Worm (Caenorhabditis elegans) whole organism, young adult: ENCODE results near the gene cutl-11.

Experiments used
- B0035.1 ChIP-seq: sonication (generic microtip); optimal IDR thresholded peaks from 2 replicates; lab custom pipeline; 2016; ENCODE audit warnings: missing genetic modification characterization, mild to moderate bottlenecking, missing compliant biosample characterization, missing genotype, missing genetic modification reagents
- B0261.1 ChIP-seq: sonication (generic microtip); optimal IDR thresholded peaks from 2 replicates; lab custom pipeline; 2016; ENCODE audit warnings: mild to moderate bottlenecking, missing genetic modification characterization, moderate library complexity, missing compliant biosample characterization
- B0336.3 ChIP-seq: fragments of 200-800 bp; sonication (Bioruptor generic); IDR thresholded peaks from 2 replicates; pipeline ENCODE4 v1.3.6; 2022; ENCODE audit warnings: missing genetic modification characterization, missing compliant biosample characterization
- C06A6.2 ChIP-seq: fragments of 200-800 bp; sonication (Bioruptor generic); conservative IDR thresholded peaks from 2 replicates; pipeline ENCODE4 v1.3.6; 2022; ENCODE audit warnings: missing genetic modification characterization, missing compliant biosample characterization
- C17E4.6 ChIP-seq: fragments of 200-800 bp; sonication (Bioruptor generic); IDR thresholded peaks from 2 replicates; pipeline ENCODE4 v1.3.6; 2022; ENCODE audit warnings: missing genetic modification reagents, missing genetic modification characterization, missing compliant biosample characterization
- F23B12.7 ChIP-seq: sonication (generic microtip); optimal IDR thresholded peaks from 2 replicates; lab custom pipeline; 2017; ENCODE audit warnings: missing genetic modification characterization, mild to moderate bottlenecking, missing compliant biosample characterization, antibody characterized with exemption, moderate library complexity; ENCODE audit not compliant: insufficient read depth
- T07F8.4 ChIP-seq: sonication (generic microtip); optimal IDR thresholded peaks from 2 replicates; lab custom pipeline; 2016; ENCODE audit warnings: mild to moderate bottlenecking, missing genetic modification characterization, moderate library complexity, missing compliant biosample characterization
- T26A5.8 ChIP-seq: sonication (generic microtip); optimal IDR thresholded peaks from 2 replicates; lab custom pipeline; 2016; ENCODE audit warnings: missing genetic modification characterization, missing compliant biosample characterization
- Y53F4B.3 ChIP-seq: fragments of 200-800 bp; sonication (Bioruptor generic); IDR thresholded peaks from 2 replicates; pipeline ENCODE4 v1.3.6; 2022; ENCODE audit warnings: missing genetic modification reagents, missing genetic modification characterization, missing compliant biosample characterization
- Y56A3A.18 ChIP-seq: fragments of 200-800 bp; sonication (Bioruptor generic); IDR thresholded peaks from 2 replicates; pipeline ENCODE4 v1.3.6; 2022; ENCODE audit warnings: missing genetic modification reagents, missing genetic modification characterization, missing compliant biosample characterization
- aptf-2 ChIP-seq: fragments of 200-800 bp; sonication (Bioruptor generic); conservative IDR thresholded peaks from 2 replicates; pipeline ENCODE4 v1.3.6; 2022; ENCODE audit warnings: missing genetic modification reagents, missing genetic modification characterization, missing compliant biosample characterization
- atf-7 ChIP-seq: sonication (generic microtip); optimal IDR thresholded peaks from 2 replicates; lab custom pipeline; 2017; ENCODE audit warnings: mild to moderate bottlenecking, missing genetic modification characterization, missing compliant biosample characterization
- attf-3 ChIP-seq: fragments of 200-800 bp; sonication (Bioruptor generic); conservative IDR thresholded peaks from 2 replicates; pipeline ENCODE4 v1.3.6; 2022; ENCODE audit warnings: missing genetic modification reagents, missing genetic modification characterization, missing compliant biosample characterization
- bed-1 ChIP-seq: fragments of 200-800 bp; sonication (Bioruptor generic); IDR thresholded peaks from 2 replicates; pipeline ENCODE4 v1.3.6; 2022; ENCODE audit warnings: missing genetic modification reagents, missing genetic modification characterization, missing compliant biosample characterization
- cebp-1 ChIP-seq, 2 experiments: fragments of 200-800 bp in 1 of 2; sonication (Bioruptor generic) in 1 of 2; sonication (generic microtip) in 1 of 2; IDR thresholded peaks in 1 of 2; optimal IDR thresholded peaks in 1 of 2; 2 replicates each; pipeline versions ENCODE4 v1.3.6 to Lab custom; 2017 to 2022; ENCODE audit warnings: missing compliant biosample characterization in 2 of 2, missing genetic modification characterization in 2 of 2, mild to moderate bottlenecking in 1 of 2, missing genetic modification reagents in 1 of 2, moderate library complexity in 1 of 2
- cebp-2 ChIP-seq: fragments of 200-800 bp; sonication (Bioruptor generic); IDR thresholded peaks from 2 replicates; pipeline ENCODE4 v1.3.6; 2022; ENCODE audit warnings: missing genetic modification characterization, missing compliant biosample characterization
- ceh-58 ChIP-seq: fragments of 200-800 bp; sonication (Bioruptor generic); IDR thresholded peaks from 2 replicates; pipeline ENCODE4 v1.3.6; 2022; ENCODE audit warnings: missing genetic modification characterization, missing compliant biosample characterization
- ceh-79 ChIP-seq: sonication (generic microtip); optimal IDR thresholded peaks from 2 replicates; lab custom pipeline; 2017; ENCODE audit warnings: mild to moderate bottlenecking, missing genetic modification characterization, missing compliant biosample characterization
- dox-1 ChIP-seq: fragments of 200-800 bp; sonication (Bioruptor generic); IDR thresholded peaks from 2 replicates; pipeline ENCODE4 v1.3.6; 2022; ENCODE audit warnings: missing genetic modification reagents, missing genetic modification characterization, missing compliant biosample characterization
- hlh-12 ChIP-seq: sonication (generic microtip); optimal IDR thresholded peaks from 2 replicates; lab custom pipeline; 2016; ENCODE audit warnings: missing genetic modification characterization, missing compliant biosample characterization
- hlh-26 ChIP-seq: fragments of 200-800 bp; sonication (Bioruptor generic); conservative IDR thresholded peaks from 2 replicates; pipeline ENCODE4 v1.3.6; 2022; ENCODE audit warnings: missing genetic modification reagents, missing genetic modification characterization, missing compliant biosample characterization
- hmg-1.2 ChIP-seq: fragments of 200-800 bp; sonication (Bioruptor generic); IDR thresholded peaks from 2 replicates; pipeline ENCODE4 v1.3.6; 2022; ENCODE audit warnings: missing genetic modification reagents, missing genetic modification characterization, missing compliant biosample characterization
- hmg-20 ChIP-seq: fragments of 200-800 bp; sonication (Bioruptor generic); IDR thresholded peaks from 2 replicates; pipeline ENCODE4 v1.3.6; 2022; ENCODE audit warnings: missing genetic modification reagents, missing genetic modification characterization, missing compliant biosample characterization
- hrde-1 ChIP-seq: sonication (generic microtip); optimal IDR thresholded peaks from 2 replicates; lab custom pipeline; 2016; ENCODE audit warnings: missing genetic modification characterization, mild to moderate bottlenecking, missing compliant biosample characterization, moderate library complexity, missing genotype, missing genetic modification reagents, borderline replicate concordance
- hsf-1 ChIP-seq: fragments of 200-800 bp; sonication (Bioruptor generic); IDR thresholded peaks from 2 replicates; pipeline ENCODE4 v1.3.6; 2022; ENCODE audit warnings: missing genetic modification reagents, missing genetic modification characterization, missing compliant biosample characterization
- lin-26 ChIP-seq: fragments of 200-800 bp; sonication (Bioruptor generic); IDR thresholded peaks from 2 replicates; pipeline ENCODE4 v1.3.6; 2022; ENCODE audit warnings: missing genetic modification reagents, missing genetic modification characterization, missing compliant biosample characterization
- lin-35 ChIP-seq, 3 experiments: fragments of 150-350 bp in 2 of 3; sonication (generic microtip) in 1 of 3; optimal IDR thresholded peaks; 2 replicates each; lab custom pipeline; 2014 to 2018; ENCODE audit warnings: missing biosample characterization in 3 of 3, missing genetic modification characterization in 3 of 3, missing genetic modification reagents in 3 of 3
- lin-54 ChIP-seq: fragments of 200-800 bp; sonication (Bioruptor generic); optimal IDR thresholded peaks from 2 replicates; lab custom pipeline; 2018; ENCODE audit warnings: mild to moderate bottlenecking, missing genetic modification characterization, missing compliant biosample characterization
- lsl-1 ChIP-seq: fragments of 200-800 bp; sonication (Bioruptor generic); optimal IDR thresholded peaks from 2 replicates; lab custom pipeline; 2018; ENCODE audit warnings: mild to moderate bottlenecking, missing genetic modification characterization, moderate library complexity, missing compliant biosample characterization
- lsy-27 ChIP-seq: sonication (generic microtip); optimal IDR thresholded peaks from 2 replicates; lab custom pipeline; 2017; ENCODE audit warnings: missing genetic modification characterization, mild to moderate bottlenecking, missing compliant biosample characterization, antibody characterized with exemption, missing genotype, borderline replicate concordance; ENCODE audit not compliant: insufficient read depth
- madf-10 ChIP-seq: sonication (generic microtip); optimal IDR thresholded peaks from 2 replicates; lab custom pipeline; 2016; ENCODE audit warnings: mild to moderate bottlenecking, missing genetic modification characterization, missing compliant biosample characterization
- madf-6 ChIP-seq: fragments of 200-800 bp; sonication (Bioruptor generic); IDR thresholded peaks from 2 replicates; pipeline ENCODE4 v1.3.6; 2022; ENCODE audit warnings: missing genetic modification reagents, missing genetic modification characterization, missing compliant biosample characterization
- mxl-1 ChIP-seq: sonication (generic microtip); optimal IDR thresholded peaks from 2 replicates; lab custom pipeline; 2016; ENCODE audit warnings: missing genetic modification characterization, missing compliant biosample characterization
- pha-4 ChIP-seq: fragments of 150-350 bp; sonication (generic microtip); optimal IDR thresholded peaks from 2 replicates; lab custom pipeline; 2014; ENCODE audit warnings: missing biosample characterization, missing genetic modification reagents, missing genetic modification characterization
- rec-8 ChIP-seq, 2 experiments: sonication (generic microtip); optimal IDR thresholded peaks; 2 replicates each; lab custom pipeline; 2016; ENCODE audit warnings: mild to moderate bottlenecking in 2 of 2, missing genetic modification characterization in 2 of 2, missing genetic modification reagents in 2 of 2, missing genotype in 2 of 2, missing biosample characterization in 1 of 2, missing compliant biosample characterization in 1 of 2, moderate library complexity in 1 of 2
- sea-2 ChIP-seq: fragments of 200-800 bp; sonication (Bioruptor generic); IDR thresholded peaks from 2 replicates; pipeline ENCODE4 v1.3.6; 2022; ENCODE audit warnings: missing genetic modification characterization, missing compliant biosample characterization
- snpc-1.1 ChIP-seq: sonication (generic microtip); optimal IDR thresholded peaks from 2 replicates; lab custom pipeline; 2017; ENCODE audit warnings: missing genetic modification characterization, mild to moderate bottlenecking, missing compliant biosample characterization, antibody characterized with exemption, moderate library complexity, missing genotype, missing genetic modification reagents; ENCODE audit not compliant: insufficient read depth
- snpc-1.3 ChIP-seq: sonication (generic microtip); optimal IDR thresholded peaks from 2 replicates; lab custom pipeline; 2017; ENCODE audit warnings: missing genetic modification characterization, mild to moderate bottlenecking, missing compliant biosample characterization, antibody characterized with exemption, moderate library complexity, missing genotype, missing genetic modification reagents; ENCODE audit not compliant: insufficient read depth
- snpc-3.4 ChIP-seq: sonication (generic microtip); optimal IDR thresholded peaks from 2 replicates; lab custom pipeline; 2017; ENCODE audit warnings: missing genetic modification characterization, mild to moderate bottlenecking, missing compliant biosample characterization, antibody characterized with exemption, moderate library complexity, missing genotype, missing genetic modification reagents
- somi-1 ChIP-seq: fragments of 200-800 bp; sonication (Bioruptor generic); optimal IDR thresholded peaks from 2 replicates; lab custom pipeline; 2018; ENCODE audit warnings: mild to moderate bottlenecking, missing genetic modification characterization, missing compliant biosample characterization
- sptf-2 ChIP-seq: fragments of 200-800 bp; sonication (Bioruptor generic); optimal IDR thresholded peaks from 2 replicates; lab custom pipeline; 2018; ENCODE audit warnings: mild to moderate bottlenecking, missing genetic modification characterization, missing compliant biosample characterization
- ztf-26 ChIP-seq: sonication (generic microtip); optimal IDR thresholded peaks from 2 replicates; lab custom pipeline; 2017; ENCODE audit warnings: missing genetic modification characterization, missing compliant biosample characterization
- ztf-28 ChIP-seq: fragments of 200-800 bp; sonication (Bioruptor generic); IDR thresholded peaks from 2 replicates; pipeline ENCODE4 v1.3.6; 2022; ENCODE audit warnings: missing genetic modification reagents, missing genetic modification characterization, missing compliant biosample characterization

cutl-11 gene

ce11 chrX:11641562-11641961, 9.1 kb downstream of the cutl-11 start:
- TF ChIP-seq hlh-26 (GFP tag; lab: Robert Waterston, UW) (no peak), snpc-3.4 (tag; lab: Kevin White, UChicago) (no peak), Y53F4B.3 (no peak), bed-1 (no peak), T07F8.4 (no peak), madf-6 (GFP tag; lab: Robert Waterston, UW) (no peak), T26A5.8 (tag; lab: Kevin White, UChicago) (no peak), hrde-1 (tag; lab: Kevin White, UChicago) (no peak), pha-4 (tag; lab: Kevin White, UChicago) (no peak), B0035.1 (tag; lab: Kevin White, UChicago) (no peak), madf-10 (no peak)

ce11 chrX:11640463-11640995, 10.1 kb downstream of the cutl-11 start:
- TF ChIP-seq snpc-1.3 (tag; lab: Kevin White, UChicago) (no peak), ceh-58 (GFP tag; lab: Robert Waterston, UW) (no peak), aptf-2 (GFP tag; lab: Robert Waterston, UW) (no peak), ztf-28 (no peak), lin-26 (GFP tag; lab: Robert Waterston, UW) (no peak), rec-8 (tag; optimal IDR thresholded peaks at IDR 0.05; lab: Kevin White, UChicago) (no peak), B0261.1 (tag; lab: Kevin White, UChicago) (no peak), Y56A3A.18 (GFP tag; lab: Robert Waterston, UW) (no peak), somi-1 (GFP tag; lab: Kevin White, UChicago) (no peak), C06A6.2 (no peak), Y53F4B.3 (no peak), C17E4.6 (GFP tag; lab: Robert Waterston, UW) (no peak), sptf-2 (GFP tag; lab: Kevin White, UChicago) (no peak), lsy-27 (tag; lab: Kevin White, UChicago) (no peak), dox-1 (GFP tag; lab: Robert Waterston, UW) (no peak), F23B12.7 (tag; lab: Kevin White, UChicago) (no peak), sea-2 (GFP tag; lab: Robert Waterston, UW) (no peak), hsf-1 (GFP tag; lab: Robert Waterston, UW) (no peak)

DNA sequence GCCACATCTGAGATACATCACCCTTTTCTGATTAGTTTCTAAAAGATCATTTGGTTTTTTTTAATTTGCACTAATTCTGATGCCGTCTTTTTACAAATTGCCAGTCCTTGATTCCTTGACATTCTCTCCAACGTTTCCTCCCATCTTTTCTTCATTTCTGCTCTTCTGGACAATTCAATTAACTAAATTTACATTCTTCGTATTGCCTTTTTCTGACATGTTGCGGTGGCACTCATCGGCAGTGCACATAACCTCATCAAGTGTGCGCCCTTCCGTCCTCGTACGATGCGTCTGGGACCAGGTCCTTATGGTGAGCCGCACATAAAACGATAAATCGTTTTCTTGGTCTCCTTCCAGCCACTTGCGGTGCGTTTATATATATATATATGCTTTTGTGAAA, 11.7 kb downstream of the cutl-11 start:
- TF ChIP-seq lin-35 (GFP tag; optimal IDR thresholded peaks at IDR 0.05; lab: Kevin White, UChicago) (no peak), ztf-26 (tag; lab: Kevin White, UChicago) (no peak), hmg-20 (no peak), hlh-12 (tag; lab: Kevin White, UChicago) (no peak), lsl-1 (GFP tag; lab: Kevin White, UChicago) (no peak), mxl-1 (tag; lab: Kevin White, UChicago) (no peak), snpc-1.1 (no peak), atf-7 (tag; lab: Kevin White, UChicago) (no peak), C06A6.2 (no peak), snpc-1.3 (tag; lab: Kevin White, UChicago) (no peak), B0336.3 (GFP tag; lab: Robert Waterston, UW) (no peak), cebp-2 (no peak), lin-26 (GFP tag; lab: Robert Waterston, UW) (no peak), hmg-1.2 (GFP tag; lab: Robert Waterston, UW) (no peak), lin-54 (no peak), ceh-79 (no peak), attf-3 (GFP tag; lab: Robert Waterston, UW) (no peak), T07F8.4 (no peak), cebp-1 (GFP tag; IDR thresholded peaks at IDR 0.05; lab: Robert Waterston, UW) (no peak), cebp-1 (tag; optimal IDR thresholded peaks at IDR 0.05; lab: Kevin White, UChicago) (no peak)
